Fruit fly (Drosophila melanogaster): Measurements from ENCODE around the gene CG6462.

DNA sequence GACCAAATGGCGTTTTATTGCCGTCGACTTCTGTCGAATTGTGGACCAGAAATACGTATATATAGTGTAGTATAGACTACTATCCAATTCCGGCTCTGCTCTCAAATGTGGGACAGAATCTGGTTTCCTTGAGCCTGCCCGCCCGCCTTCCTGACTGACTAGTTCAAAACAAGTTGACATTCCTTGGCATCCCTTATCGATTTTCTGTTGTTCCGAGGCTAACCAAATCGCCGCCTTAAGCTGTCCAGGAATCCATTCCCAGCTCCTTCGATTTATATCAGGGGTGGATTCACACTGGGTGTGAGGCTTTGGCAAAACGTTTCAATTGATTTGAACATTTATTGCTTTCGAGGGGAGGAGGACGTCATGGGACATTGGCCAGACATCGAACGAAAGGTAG is 24.0 kb upstream of the CG6462 start:
- no peak for TF ChIP-seq Mnt (GFP tag; optimal IDR thresholded peaks at IDR 0.05)
- TF ChIP-seq Hr96 (GFP tag; optimal IDR thresholded peaks at IDR 0.05), result no peak
- TF ChIP-seq CG5204 (GFP tag; optimal IDR thresholded peaks at IDR 0.05), result no peak
- no peak for TF ChIP-seq pad (GFP tag; optimal IDR thresholded peaks at IDR 0.05)
- no peak for TF ChIP-seq CG14711 (tag; optimal IDR thresholded peaks at IDR 0.05)
- TF ChIP-seq ovo (GFP tag; optimal IDR thresholded peaks at IDR 0.05), result no peak
- TF ChIP-seq kay (GFP tag; ENCODE audit: borderline replicate concordance), result no peak
- TF ChIP-seq CG11617 (GFP tag; optimal IDR thresholded peaks at IDR 0.05), result no peak
- TF ChIP-seq CG12768 (GFP tag; optimal IDR thresholded peaks at IDR 0.05), result no peak

All from whole organism, adult.